Fruit fly (Drosophila melanogaster): ENCODE data around the gene vls.

Gene vls

DNA sequence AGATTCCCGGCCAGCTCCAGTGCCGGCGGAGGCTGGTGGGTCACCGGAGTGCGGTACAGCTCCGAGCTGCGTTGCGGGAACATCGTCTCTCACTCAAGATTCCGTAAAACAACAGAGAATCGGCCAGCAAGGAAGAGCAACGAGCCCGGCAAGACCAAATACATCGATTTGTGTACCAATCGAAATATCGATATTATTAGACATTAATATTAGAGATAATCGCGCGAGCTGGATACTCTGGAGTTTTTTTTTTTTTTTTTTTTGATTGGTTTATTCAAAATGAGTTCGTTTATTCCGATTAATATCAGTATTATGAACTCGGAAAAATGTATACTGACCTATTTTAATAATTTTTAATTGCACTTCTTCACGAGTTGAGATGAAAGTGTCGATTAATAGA lies at the start of gene vls:
TSS of gene vls (minus strand) at position 164 of the 400 bp plus-strand sequence.
- TF ChIP-seq CG17801 (GFP tag; optimal IDR thresholded peaks at IDR 0.05; ENCODE audit: partially characterized antibody): peak; percentile 32

DNA sequence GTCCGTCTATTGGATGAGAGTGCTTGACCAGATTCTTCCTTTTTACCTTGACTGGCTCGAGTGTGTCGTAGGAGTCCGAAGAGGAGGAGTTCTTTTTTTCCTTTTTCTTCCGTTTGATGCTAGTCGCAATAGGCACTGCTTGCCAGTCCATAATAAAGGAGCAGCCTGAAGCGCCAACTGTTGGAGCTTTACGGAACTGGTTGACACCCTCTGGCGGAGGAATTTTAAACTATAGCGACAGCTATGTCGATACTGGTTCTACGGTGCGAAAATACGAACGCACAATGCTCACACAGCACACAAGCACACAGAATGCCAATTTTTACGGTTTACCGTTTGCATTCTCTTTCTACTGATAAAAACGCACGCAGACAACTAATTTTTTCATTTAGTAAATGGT lies 41.1 kb upstream of the vls start:
- TF ChIP-seq CG17801 (GFP tag; optimal IDR thresholded peaks at IDR 0.05; ENCODE audit: partially characterized antibody): no peak

DNA sequence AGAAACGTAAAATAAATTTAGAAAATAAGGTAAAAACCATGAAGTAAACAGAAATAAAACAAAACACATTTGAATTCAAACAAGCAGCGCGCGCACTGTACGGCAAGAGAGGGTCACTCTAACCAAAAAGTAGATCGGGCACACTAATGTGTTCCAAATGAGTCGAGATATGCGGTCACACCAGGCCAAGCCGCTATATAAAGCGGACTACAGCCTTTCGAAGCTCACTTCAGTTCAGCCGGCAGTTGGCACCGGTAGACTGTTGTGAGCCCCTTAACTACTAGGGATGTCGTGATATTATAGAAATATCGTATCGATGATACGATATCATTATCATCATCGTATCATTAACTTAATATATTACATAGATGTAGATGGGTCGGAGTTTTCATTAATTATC lies 39.0 kb upstream of the vls start:
- TF ChIP-seq CG17801 (GFP tag; optimal IDR thresholded peaks at IDR 0.05; ENCODE audit: partially characterized antibody): peak; percentile 4

DNA sequence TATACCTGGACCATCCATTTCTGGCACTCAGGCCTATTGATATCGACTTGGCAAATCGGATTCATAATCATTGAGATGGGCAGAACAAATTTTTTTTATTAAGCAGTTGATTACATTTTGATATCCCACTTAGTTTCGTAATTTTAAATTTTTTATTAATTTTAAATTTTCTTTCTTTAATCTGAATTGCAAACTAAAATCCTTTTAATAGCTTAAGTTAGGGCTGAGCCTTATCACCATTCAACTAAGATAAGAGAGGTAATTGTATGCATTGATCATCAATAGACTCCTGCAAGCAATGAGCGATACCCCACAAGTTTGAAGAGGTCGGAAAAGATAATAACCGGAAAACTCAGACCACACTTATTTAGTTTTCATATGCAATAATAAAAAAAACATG lies 38.6 kb upstream of the vls start, which contains the start of gene CG13970:
TSS of gene CG13970 (minus strand) at position 101 of the 400 bp plus-strand sequence.
- TF ChIP-seq CG17801 (GFP tag; optimal IDR thresholded peaks at IDR 0.05; ENCODE audit: partially characterized antibody): no peak

DNA sequence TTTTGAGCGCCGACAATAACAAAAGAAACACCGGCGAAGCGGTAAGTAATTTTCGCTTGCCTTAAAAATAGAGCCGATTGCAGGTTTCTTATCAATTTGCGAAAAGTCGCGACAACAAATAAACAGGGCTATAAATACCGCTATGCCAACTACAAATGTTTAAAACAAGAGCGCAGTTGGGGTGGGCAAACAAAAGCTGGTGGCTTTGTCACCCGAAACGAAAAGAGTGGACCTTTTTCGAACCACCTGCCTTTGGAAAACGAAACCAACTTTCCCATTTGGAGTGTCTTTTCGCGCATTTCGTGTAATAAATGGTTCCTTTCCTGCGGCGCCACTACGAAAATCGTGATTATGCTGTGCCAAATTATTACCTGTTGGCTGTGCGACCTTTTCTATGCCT lies 32.7 kb upstream of the vls start:
- TF ChIP-seq CG17801 (GFP tag; optimal IDR thresholded peaks at IDR 0.05; ENCODE audit: partially characterized antibody): no peak

DNA sequence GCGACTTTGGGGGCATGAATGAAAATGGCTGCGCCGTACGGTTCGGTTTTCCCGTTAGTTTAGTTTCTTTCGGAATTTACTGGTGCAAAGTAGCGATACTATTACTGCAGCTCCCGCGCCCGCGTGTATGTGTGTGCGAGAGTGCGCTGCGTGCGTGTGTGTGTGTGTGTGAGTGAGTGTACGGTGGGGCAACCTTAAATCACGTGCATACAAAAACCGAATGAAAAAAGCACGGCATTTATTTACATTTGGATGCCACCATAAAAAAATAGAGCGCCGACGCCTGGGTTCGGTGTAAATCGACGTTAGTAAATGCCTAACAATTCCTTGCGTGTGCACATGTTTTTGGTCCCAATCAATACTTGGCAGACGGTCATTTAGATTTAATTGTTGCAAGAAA lies 32.3 kb upstream of the vls start:
- no peak for TF ChIP-seq CG17801 (GFP tag; optimal IDR thresholded peaks at IDR 0.05; ENCODE audit: partially characterized antibody)

DNA sequence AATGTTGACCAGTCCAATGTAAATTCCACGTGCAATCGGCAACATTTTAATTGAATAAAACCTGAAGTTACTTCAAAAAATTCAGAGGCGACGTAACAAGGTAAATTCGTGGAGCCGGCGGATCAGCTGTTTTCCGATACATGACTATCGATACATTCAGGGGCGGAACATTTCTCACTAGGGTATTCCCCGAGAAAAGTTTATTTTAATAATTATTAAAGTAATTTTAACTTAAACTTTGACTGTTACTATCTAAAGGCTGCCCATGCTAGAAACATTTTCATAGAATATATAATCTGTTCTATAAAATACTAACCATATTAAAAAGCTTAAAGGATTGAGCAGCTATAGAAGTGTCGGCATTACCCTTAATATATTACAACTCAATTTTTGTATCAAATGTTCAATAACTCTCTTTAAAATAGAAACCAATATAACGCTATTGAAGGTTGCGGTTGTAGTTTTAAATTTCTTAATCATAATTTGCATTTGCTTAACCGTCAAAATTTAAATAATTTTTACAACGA lies 31.7 kb upstream of the vls start, which contains the start of the genes mRpS18B and Kua:
TSS of gene mRpS18B (minus strand) at position 149 of the 527 bp plus-strand sequence.
TSS of gene Kua (plus strand) at position 477 of the 527 bp plus-strand sequence.
- TF ChIP-seq CG17801 (GFP tag; optimal IDR thresholded peaks at IDR 0.05; ENCODE audit: partially characterized antibody): no peak

DNA sequence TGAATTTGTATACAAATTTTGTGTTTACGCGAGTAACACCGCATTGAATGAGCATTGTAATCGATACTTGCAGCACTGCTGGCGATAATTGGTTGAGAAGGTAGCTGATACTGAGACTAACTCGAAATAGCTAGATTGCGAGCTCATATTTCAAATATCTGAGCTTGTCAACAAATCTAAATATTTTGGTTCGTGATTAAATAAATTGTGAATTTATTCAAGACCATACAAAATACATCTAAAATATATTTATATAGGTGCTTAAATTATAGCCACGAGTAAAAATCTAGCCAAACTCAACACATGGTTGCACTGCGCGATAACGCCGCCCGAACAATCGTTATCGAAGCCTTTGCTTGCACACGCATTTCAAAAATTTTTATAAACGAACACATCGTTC lies 28.3 kb upstream of the vls start, which contains the start of the genes Taf13 and nesd:
TSS of gene Taf13 (minus strand) at position 56 of the 400 bp plus-strand sequence.
TSS of gene nesd (plus strand) at position 179 of the 400 bp plus-strand sequence.
- TF ChIP-seq CG17801 (GFP tag; optimal IDR thresholded peaks at IDR 0.05; ENCODE audit: partially characterized antibody): peak; percentile 60

DNA sequence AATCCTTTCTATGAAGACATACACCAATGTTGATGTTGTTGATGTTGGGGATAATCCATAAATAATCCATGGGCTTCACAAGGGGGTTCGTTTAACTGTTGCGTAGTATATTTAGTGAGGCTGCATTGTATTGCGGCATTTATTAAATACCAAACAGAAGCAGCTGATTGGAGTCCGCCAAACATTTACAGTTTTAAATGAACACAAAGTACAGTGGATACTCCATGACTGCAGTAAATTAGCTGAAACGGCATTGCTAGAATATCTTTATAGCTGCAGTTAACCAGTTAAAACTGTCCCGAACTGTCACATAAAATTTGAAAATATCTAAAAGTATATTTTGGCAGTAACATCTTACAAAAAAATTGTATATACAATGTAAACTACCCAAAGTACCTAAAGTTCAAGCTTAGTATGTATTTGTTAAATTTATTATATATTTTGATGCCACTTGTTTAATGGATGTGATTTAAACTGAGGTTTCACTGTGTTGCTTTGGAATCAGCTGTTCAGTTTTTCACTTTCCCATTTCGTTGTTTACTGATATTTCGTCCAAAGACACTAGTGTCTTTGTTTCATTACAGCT lies 25.7 kb upstream of the vls start, which contains the start of the genes CG10747 and Pyroxd1:
TSS of gene CG10747 (minus strand) at position 255 of the 586 bp plus-strand sequence.
TSS of gene Pyroxd1 (plus strand) at position 342 of the 586 bp plus-strand sequence.
- peak; percentile 99 for TF ChIP-seq CG17801 (GFP tag; optimal IDR thresholded peaks at IDR 0.05; ENCODE audit: partially characterized antibody)

DNA sequence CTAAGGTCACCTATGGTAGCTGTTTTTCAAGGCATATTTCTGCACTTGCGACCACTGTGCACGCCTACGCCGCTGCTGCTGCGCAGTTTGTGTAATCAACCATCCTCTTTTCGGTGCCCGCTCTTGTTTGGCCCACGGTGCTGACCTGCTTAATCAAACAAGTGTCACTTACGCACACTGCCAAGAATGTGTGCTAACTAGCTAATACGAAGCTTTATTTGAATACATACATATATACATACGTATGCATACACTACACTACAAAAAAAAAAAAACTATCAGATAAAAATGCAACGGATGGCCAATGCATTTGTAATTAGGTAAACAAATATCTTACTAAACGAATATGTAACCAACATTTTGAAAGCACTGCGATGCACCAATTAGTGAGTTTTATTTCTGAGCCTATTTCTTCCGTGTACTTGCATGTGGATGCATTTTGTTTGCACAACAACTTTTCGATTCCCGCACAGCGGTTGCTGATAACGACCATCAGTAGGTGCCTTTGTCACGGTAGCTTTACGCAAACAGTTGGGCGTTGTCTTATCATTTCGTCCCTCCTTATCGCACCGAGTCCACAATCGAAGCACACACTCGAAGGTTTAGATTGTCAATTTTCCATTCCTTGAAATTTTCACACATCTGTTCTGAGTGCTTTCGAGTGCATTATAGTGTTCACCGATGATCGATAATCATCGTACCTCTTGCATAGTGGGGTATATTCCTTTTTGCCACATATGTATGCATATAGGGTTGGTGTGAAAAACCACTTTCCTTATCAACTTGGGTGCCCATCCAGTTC lies 21.0 kb upstream of the vls start:
- TF ChIP-seq CG17801 (GFP tag; optimal IDR thresholded peaks at IDR 0.05; ENCODE audit: partially characterized antibody): peak; percentile 36

DNA sequence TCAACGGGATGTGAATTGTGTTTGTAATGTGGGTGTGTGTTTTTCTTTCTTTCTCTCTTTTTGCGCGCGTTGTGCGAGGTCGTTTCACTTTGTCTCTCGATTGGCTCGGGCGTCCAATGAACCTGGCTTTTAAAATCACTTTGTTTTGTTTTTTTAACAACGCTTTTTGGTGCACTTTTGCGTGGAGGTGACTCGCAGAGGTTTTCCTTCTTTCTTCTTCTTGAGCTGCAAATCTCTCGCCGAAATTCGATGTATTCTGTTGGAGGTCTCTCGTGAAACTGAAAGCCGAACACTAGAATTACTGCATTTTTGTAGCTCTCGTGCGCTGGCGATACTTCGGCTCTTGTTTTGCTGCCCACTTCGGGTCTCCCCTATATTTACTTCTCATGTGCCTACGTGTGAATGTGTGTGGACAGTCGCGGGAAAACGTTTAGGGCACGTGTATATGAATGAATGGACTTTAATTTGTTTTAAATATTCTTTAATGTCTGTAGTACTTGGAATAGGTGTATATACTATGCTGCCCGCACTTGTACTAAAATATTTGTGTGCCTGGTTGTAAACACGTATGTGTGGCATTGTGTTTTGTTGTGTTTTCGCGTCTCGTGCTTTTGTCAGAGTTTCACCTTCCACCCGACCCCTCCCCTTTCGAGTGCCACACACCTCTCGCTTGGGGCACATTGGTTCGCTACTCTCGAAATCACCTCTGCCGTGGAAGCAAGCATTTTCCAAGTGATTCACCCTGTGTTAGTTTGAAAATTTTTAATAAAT lies 19.5 kb upstream of the vls start, which contains the start of gene fok:
TSS of gene fok (minus strand) at position 286 of the 771 bp plus-strand sequence.
- TF ChIP-seq CG17801 (GFP tag; optimal IDR thresholded peaks at IDR 0.05; ENCODE audit: partially characterized antibody): peak; percentile 97

DNA sequence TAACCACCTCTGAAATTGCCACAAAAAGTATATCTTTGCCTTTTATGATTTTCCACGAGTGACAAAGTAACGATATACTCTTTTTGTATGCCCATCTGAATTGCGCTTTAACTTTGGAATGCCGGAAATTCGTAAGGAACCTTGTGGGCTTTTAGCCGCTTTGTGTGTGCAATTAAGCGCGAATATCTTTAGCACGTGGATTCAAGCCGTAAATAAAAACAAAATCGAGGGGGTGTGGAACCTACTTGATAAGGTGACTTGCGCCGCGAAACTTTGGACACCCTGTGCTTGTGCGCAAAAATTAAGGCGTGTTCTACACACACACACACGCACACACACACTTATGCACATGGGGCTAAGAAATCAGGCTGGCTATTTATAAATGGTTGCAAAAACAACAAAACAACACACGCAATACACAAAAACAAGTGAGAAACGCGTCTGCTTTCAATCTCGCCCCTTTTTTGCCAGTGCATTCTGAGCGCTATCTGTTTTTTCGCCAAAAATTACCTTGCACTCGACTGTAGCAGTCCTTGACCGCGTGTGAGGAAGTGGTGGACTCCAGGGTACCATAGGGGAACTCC lies 18.7 kb upstream of the vls start:
- no peak for TF ChIP-seq CG17801 (GFP tag; optimal IDR thresholded peaks at IDR 0.05; ENCODE audit: partially characterized antibody)

DNA sequence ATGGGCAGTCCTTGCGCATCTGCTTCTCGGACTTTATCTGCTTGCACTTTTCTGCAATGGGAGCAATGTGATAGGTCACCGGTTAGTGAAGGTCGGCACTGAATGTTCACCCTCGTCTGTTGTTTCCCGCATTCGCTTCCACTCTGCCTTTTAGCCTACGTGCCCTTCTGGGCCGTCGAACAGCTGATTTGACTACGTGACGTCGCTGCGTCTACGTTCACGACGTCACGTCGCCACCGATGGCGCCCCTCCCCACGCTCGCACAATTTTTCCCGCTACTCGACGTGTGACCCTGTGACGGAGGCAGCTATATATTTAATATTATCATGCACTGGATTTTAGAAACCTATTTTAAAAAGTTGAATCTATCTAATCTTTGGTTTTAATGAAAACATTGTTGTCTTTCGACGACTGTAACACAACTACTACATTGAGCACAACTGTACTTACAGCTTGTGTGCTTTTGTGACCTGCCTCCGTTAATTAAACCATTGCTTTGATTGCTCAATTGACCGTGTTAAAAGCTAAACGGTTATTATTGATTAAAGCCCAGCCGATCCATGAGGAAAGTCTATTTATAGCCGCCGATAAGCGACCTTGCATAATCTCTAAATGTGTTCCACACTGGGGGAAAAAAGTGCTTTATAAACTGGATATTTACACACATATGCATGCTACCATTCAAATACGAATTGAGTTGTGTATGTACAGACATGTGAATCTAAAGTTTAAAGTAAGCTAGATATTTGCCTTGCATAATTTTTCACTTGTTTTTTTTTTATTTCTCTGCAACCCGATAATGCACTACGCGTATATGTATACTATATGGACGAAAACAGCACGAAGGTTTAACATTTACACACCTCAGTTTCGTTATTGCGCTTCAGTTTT lies 17.7 kb upstream of the vls start:
- TF ChIP-seq CG17801 (GFP tag; optimal IDR thresholded peaks at IDR 0.05; ENCODE audit: partially characterized antibody): no peak
